Fruit fly (Drosophila melanogaster): ENCODE results near the gene OtopLa.

Gene OtopLa

DNA sequence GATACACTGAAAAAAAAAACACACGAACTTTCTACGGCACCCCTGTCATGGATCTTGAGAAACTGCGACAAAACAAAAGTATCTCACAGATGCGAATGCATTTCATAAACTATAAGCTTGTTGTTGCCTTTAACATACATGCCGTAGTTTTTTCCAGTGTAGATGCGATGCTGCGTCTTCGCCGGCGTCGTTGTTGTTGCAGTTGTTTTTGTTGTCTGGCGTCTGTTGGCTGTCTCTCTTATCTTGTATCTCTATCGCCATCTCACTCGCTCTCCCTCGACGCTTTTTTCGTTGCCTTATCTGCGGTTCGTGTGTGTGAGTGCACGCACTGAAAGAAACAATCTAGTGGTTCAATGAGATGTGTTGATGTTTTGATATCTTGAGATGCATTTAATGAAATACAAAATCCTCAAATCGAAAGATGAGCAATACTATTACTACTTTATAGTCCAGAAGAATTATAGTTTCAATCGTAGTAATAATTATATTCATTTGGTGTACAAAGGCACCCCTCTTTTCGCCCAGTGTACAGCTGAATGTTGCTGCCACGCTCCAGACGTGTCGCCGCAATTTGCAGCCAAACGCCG is 48.2 kb upstream of the OtopLa start (continued):
- TF ChIP-seq Sry-β (GFP tag; optimal IDR thresholded peaks at IDR 0.05) (peak; percentile 69), run (tag; optimal IDR thresholded peaks at IDR 0.05) (peak; percentile 62), CG4424 (GFP tag; optimal IDR thresholded peaks at IDR 0.05) (peak; percentile 98), CG30403 (GFP tag; optimal IDR thresholded peaks at IDR 0.05) (peak; percentile 97), sna (GFP tag; IDR thresholded peaks at IDR 0.05; ENCODE audit: partially characterized antibody) (no peak), D19B (GFP tag; optimal IDR thresholded peaks at IDR 0.05) (peak; percentile 63), Kr (GFP tag; optimal IDR thresholded peaks at IDR 0.05) (peak; percentile 88), sens (GFP tag) (peak; percentile 100), CG16863 (GFP tag; optimal IDR thresholded peaks at IDR 0.05) (peak; percentile 98), CG12155 (GFP tag; optimal IDR thresholded peaks at IDR 0.05) (peak; percentile 95), oc (tag; optimal IDR thresholded peaks at IDR 0.05) (peak; percentile 93), hb (GFP tag; IDR thresholded peaks at IDR 0.05; ENCODE audit: partially characterized antibody) (no peak), Opbp (GFP tag; IDR thresholded peaks at IDR 0.05; ENCODE audit: partially characterized antibody) (no peak), unc-4 (GFP tag; IDR thresholded peaks at IDR 0.05; ENCODE audit: partially characterized antibody) (no peak), CTCF (GFP tag; optimal IDR thresholded peaks at IDR 0.05) (peak; percentile 56), Bgb (GFP tag; IDR thresholded peaks at IDR 0.05; ENCODE audit: partially characterized antibody) (no peak), CG10274 (GFP tag; optimal IDR thresholded peaks at IDR 0.05) (peak; percentile 88), gcm (GFP tag; optimal IDR thresholded peaks at IDR 0.05) (peak; percentile 90), cg (GFP tag; optimal IDR thresholded peaks at IDR 0.05) (peak; percentile 82), H15 (GFP tag; IDR thresholded peaks at IDR 0.05) (peak; percentile 97), CG4360 (GFP tag; IDR thresholded peaks at IDR 0.05) (peak; percentile 95), slou (GFP tag; optimal IDR thresholded peaks at IDR 0.05) (peak; percentile 86), repo (GFP tag; optimal IDR thresholded peaks at IDR 0.05) (peak; percentile 97), Drgx (GFP tag; IDR thresholded peaks at IDR 0.05) (peak; percentile 96), CG14667 (GFP tag; IDR thresholded peaks at IDR 0.05) (peak; percentile 93), Lpt (GFP tag; optimal IDR thresholded peaks at IDR 0.05) (no peak), wor (GFP tag; IDR thresholded peaks at IDR 0.05) (peak; percentile 86), CG5245 (GFP tag; optimal IDR thresholded peaks at IDR 0.05) (peak; percentile 97), her (GFP tag; optimal IDR thresholded peaks at IDR 0.05) (peak; percentile 97), Gug (GFP tag; IDR thresholded peaks at IDR 0.05) (peak; percentile 96), tgo (GFP tag; IDR thresholded peaks at IDR 0.05) (peak; percentile 93), CG10543 (GFP tag; optimal IDR thresholded peaks at IDR 0.05) (peak; percentile 92), CG11723 (GFP tag; optimal IDR thresholded peaks at IDR 0.05) (peak; percentile 94), CG17186 (GFP tag; optimal IDR thresholded peaks at IDR 0.05) (peak; percentile 86), nerfin-1 (tag; optimal IDR thresholded peaks at IDR 0.05) (peak; percentile 92), Lim3 (GFP tag; IDR thresholded peaks at IDR 0.05) (peak; percentile 92), sim (GFP tag; IDR thresholded peaks at IDR 0.05) (peak; percentile 97), CG4328 (GFP tag; optimal IDR thresholded peaks at IDR 0.05) (peak; percentile 91), Six4 (GFP tag; optimal IDR thresholded peaks at IDR 0.05) (peak; percentile 98), CG15073 (GFP tag; optimal IDR thresholded peaks at IDR 0.05) (peak; percentile 87), Mrtf (GFP tag; IDR thresholded peaks at IDR 0.05) (peak; percentile 97), sd (tag; optimal IDR thresholded peaks at IDR 0.05) (peak; percentile 76), chn (GFP tag; optimal IDR thresholded peaks at IDR 0.05) (peak; percentile 97), sima (GFP tag; optimal IDR thresholded peaks at IDR 0.05) (peak; percentile 94), CG1792 (GFP tag; optimal IDR thresholded peaks at IDR 0.05) (peak; percentile 97), al (GFP tag; IDR thresholded peaks at IDR 0.05) (peak; percentile 85), wek (GFP tag; optimal IDR thresholded peaks at IDR 0.05) (peak; percentile 88), CG15696 (tag; optimal IDR thresholded peaks at IDR 0.05) (peak; percentile 97), pita (GFP tag; optimal IDR thresholded peaks at IDR 0.05) (no peak), dan (GFP tag; IDR thresholded peaks at IDR 0.05) (peak; percentile 94), CG6654 (GFP tag; optimal IDR thresholded peaks at IDR 0.05) (peak; percentile 69)
